Worm (Caenorhabditis elegans) whole organism, young adult: ENCODE measurements around the gene F37H8.6.
A peak's percentile ranks its signal among the peaks of the same experiment; 100 is the strongest.

ENCODE experiments used
- B0035.1 ChIP-seq: sonication (generic microtip); optimal IDR thresholded peaks from 2 replicates; lab custom pipeline; 2016; ENCODE audit warnings: missing genetic modification characterization, mild to moderate bottlenecking, missing compliant biosample characterization, missing genotype, missing genetic modification reagents
- C06A6.2 ChIP-seq: fragments of 200-800 bp; sonication (Bioruptor generic); conservative IDR thresholded peaks from 2 replicates; pipeline ENCODE4 v1.3.6; 2022; ENCODE audit warnings: missing genetic modification characterization, missing compliant biosample characterization
- D2030.7 ChIP-seq: fragments of 200-800 bp; sonication (Bioruptor generic); IDR thresholded peaks from 2 replicates; pipeline ENCODE4 v1.3.6; 2022; ENCODE audit warnings: missing genetic modification reagents, missing genetic modification characterization, missing compliant biosample characterization
- F23B12.7 ChIP-seq: sonication (generic microtip); optimal IDR thresholded peaks from 2 replicates; lab custom pipeline; 2017; ENCODE audit warnings: missing genetic modification characterization, mild to moderate bottlenecking, missing compliant biosample characterization, antibody characterized with exemption, moderate library complexity; ENCODE audit not compliant: insufficient read depth
- F39B2.1 ChIP-seq: fragments of 200-800 bp; sonication (Bioruptor generic); IDR thresholded peaks from 2 replicates; pipeline ENCODE4 v1.3.6; 2022; ENCODE audit warnings: missing genetic modification reagents, missing genetic modification characterization, missing compliant biosample characterization
- F57C9.4 ChIP-seq: sonication (generic microtip); optimal IDR thresholded peaks from 2 replicates; lab custom pipeline; 2017; ENCODE audit warnings: mild to moderate bottlenecking, missing genetic modification characterization, missing compliant biosample characterization
- K12H6.12 ChIP-seq: fragments of 200-800 bp; sonication (Bioruptor generic); optimal IDR thresholded peaks from 2 replicates; lab custom pipeline; 2018; ENCODE audit warnings: mild to moderate bottlenecking, missing genetic modification characterization, missing compliant biosample characterization
- Y53F4B.3 ChIP-seq: fragments of 200-800 bp; sonication (Bioruptor generic); IDR thresholded peaks from 2 replicates; pipeline ENCODE4 v1.3.6; 2022; ENCODE audit warnings: missing genetic modification reagents, missing genetic modification characterization, missing compliant biosample characterization
- Y53G8AR.9 ChIP-seq: fragments of 200-800 bp; sonication (Bioruptor generic); conservative IDR thresholded peaks from 2 replicates; pipeline ENCODE4 v1.3.6; 2022; ENCODE audit warnings: missing genetic modification reagents, missing genetic modification characterization, missing compliant biosample characterization
- Y56A3A.18 ChIP-seq: fragments of 200-800 bp; sonication (Bioruptor generic); IDR thresholded peaks from 2 replicates; pipeline ENCODE4 v1.3.6; 2022; ENCODE audit warnings: missing genetic modification reagents, missing genetic modification characterization, missing compliant biosample characterization
- Y95B8A.8 ChIP-seq: fragments of 200-800 bp; sonication (Bioruptor generic); IDR thresholded peaks from 2 replicates; pipeline ENCODE4 v1.3.6; 2022; ENCODE audit warnings: missing genetic modification reagents, missing genetic modification characterization, missing compliant biosample characterization
- aptf-2 ChIP-seq: fragments of 200-800 bp; sonication (Bioruptor generic); conservative IDR thresholded peaks from 2 replicates; pipeline ENCODE4 v1.3.6; 2022; ENCODE audit warnings: missing genetic modification reagents, missing genetic modification characterization, missing compliant biosample characterization
- ccch-3 ChIP-seq: fragments of 200-800 bp; sonication (Bioruptor generic); optimal IDR thresholded peaks from 2 replicates; lab custom pipeline; 2018; ENCODE audit warnings: mild to moderate bottlenecking, missing genetic modification characterization, missing compliant biosample characterization
- cebp-1 ChIP-seq, 2 experiments: fragments of 200-800 bp in 1 of 2; sonication (Bioruptor generic) in 1 of 2; sonication (generic microtip) in 1 of 2; IDR thresholded peaks in 1 of 2; optimal IDR thresholded peaks in 1 of 2; 2 replicates each; pipeline versions ENCODE4 v1.3.6 to Lab custom; 2017 to 2022; ENCODE audit warnings: missing compliant biosample characterization in 2 of 2, missing genetic modification characterization in 2 of 2, mild to moderate bottlenecking in 1 of 2, missing genetic modification reagents in 1 of 2, moderate library complexity in 1 of 2
- ceh-58 ChIP-seq: fragments of 200-800 bp; sonication (Bioruptor generic); IDR thresholded peaks from 2 replicates; pipeline ENCODE4 v1.3.6; 2022; ENCODE audit warnings: missing genetic modification characterization, missing compliant biosample characterization
- ceh-91 ChIP-seq: fragments of 200-800 bp; sonication (Bioruptor generic); IDR thresholded peaks from 2 replicates; pipeline ENCODE4 v1.3.6; 2022; ENCODE audit warnings: missing genetic modification reagents, missing genetic modification characterization, missing compliant biosample characterization
- dox-1 ChIP-seq: fragments of 200-800 bp; sonication (Bioruptor generic); IDR thresholded peaks from 2 replicates; pipeline ENCODE4 v1.3.6; 2022; ENCODE audit warnings: missing genetic modification reagents, missing genetic modification characterization, missing compliant biosample characterization
- efl-1 ChIP-seq: fragments of 150-350 bp; optimal IDR thresholded peaks from 2 replicates; lab custom pipeline; 2014; ENCODE audit warnings: missing biosample characterization, missing genetic modification reagents, missing genetic modification characterization
- egl-44 ChIP-seq: fragments of 200-800 bp; sonication (Bioruptor generic); IDR thresholded peaks from 2 replicates; pipeline ENCODE4 v1.3.6; 2022; ENCODE audit warnings: missing genetic modification reagents, missing genetic modification characterization, missing compliant biosample characterization
- egrh-3 ChIP-seq: fragments of 200-800 bp; sonication (Bioruptor generic); IDR thresholded peaks from 2 replicates; pipeline ENCODE4 v1.3.6; 2022; ENCODE audit warnings: missing genetic modification reagents, missing genetic modification characterization, missing compliant biosample characterization
- fkh-3 ChIP-seq: sonication (generic microtip); optimal IDR thresholded peaks from 2 replicates; lab custom pipeline; 2016; ENCODE audit warnings: mild to moderate bottlenecking, missing genetic modification characterization, missing compliant biosample characterization
- let-607 ChIP-seq, 2 experiments: fragments of 200-800 bp in 1 of 2; sonication (Bioruptor generic) in 1 of 2; sonication (generic microtip) in 1 of 2; optimal IDR thresholded peaks; 2 replicates each; lab custom pipeline; 2016 to 2018; ENCODE audit warnings: mild to moderate bottlenecking in 2 of 2, missing compliant biosample characterization in 2 of 2, missing genetic modification characterization in 2 of 2, moderate library complexity in 2 of 2, missing genotype in 1 of 2
- lir-1 ChIP-seq: fragments of 200-800 bp; sonication (Bioruptor generic); conservative IDR thresholded peaks from 2 replicates; pipeline ENCODE4 v1.3.6; 2022; ENCODE audit warnings: missing genetic modification reagents, missing genetic modification characterization, missing compliant biosample characterization
- nhr-80 ChIP-seq: sonication (generic microtip); optimal IDR thresholded peaks from 2 replicates; lab custom pipeline; 2016; ENCODE audit warnings: missing genetic modification characterization, missing compliant biosample characterization
- pbrm-1 ChIP-seq: fragments of 200-800 bp; sonication (Bioruptor generic); IDR thresholded peaks from 2 replicates; pipeline ENCODE4 v1.3.6; 2022; ENCODE audit warnings: missing genetic modification reagents, missing genetic modification characterization, missing compliant biosample characterization
- rec-8 ChIP-seq, 2 experiments: sonication (generic microtip); optimal IDR thresholded peaks; 2 replicates each; lab custom pipeline; 2016; ENCODE audit warnings: mild to moderate bottlenecking in 2 of 2, missing genetic modification characterization in 2 of 2, missing genetic modification reagents in 2 of 2, missing genotype in 2 of 2, missing biosample characterization in 1 of 2, missing compliant biosample characterization in 1 of 2, moderate library complexity in 1 of 2
- repo-1 ChIP-seq: sonication (generic microtip); optimal IDR thresholded peaks from 2 replicates; lab custom pipeline; 2017; ENCODE audit warnings: mild to moderate bottlenecking, missing genetic modification characterization, missing compliant biosample characterization
- rpc-1 ChIP-seq, 2 experiments: fragments of 150-350 bp in 1 of 2; sonication (generic microtip) in 1 of 2; optimal IDR thresholded peaks; 2 replicates each; lab custom pipeline; 2014 to 2018; ENCODE audit warnings: missing biosample characterization in 1 of 2, missing genetic modification characterization in 1 of 2, missing genetic modification reagents in 1 of 2, missing genotype in 1 of 2
- sdz-38 ChIP-seq: sonication (generic microtip); optimal IDR thresholded peaks from 2 replicates; lab custom pipeline; 2016; ENCODE audit warnings: missing genotype, missing genetic modification characterization, missing compliant biosample characterization
- tbp1 ChIP-seq: fragments of 200-800 bp; sonication (Bioruptor generic); optimal IDR thresholded peaks from 2 replicates; lab custom pipeline; 2018; ENCODE audit warnings: mild to moderate bottlenecking, missing genetic modification characterization, missing compliant biosample characterization
- tlf-1 ChIP-seq: fragments of 200-800 bp; sonication (Bioruptor generic); optimal IDR thresholded peaks from 2 replicates; lab custom pipeline; 2018; ENCODE audit warnings: mild to moderate bottlenecking, missing genetic modification characterization, missing compliant biosample characterization
- unc-62 ChIP-seq: fragments of 150-350 bp; optimal IDR thresholded peaks from 2 replicates; lab custom pipeline; 2014; ENCODE audit warnings: missing biosample characterization, missing genetic modification reagents, missing genetic modification characterization
- zfh-2 ChIP-seq: fragments of 200-800 bp; sonication (Bioruptor generic); conservative IDR thresholded peaks from 2 replicates; pipeline ENCODE4 v1.3.6; 2022; ENCODE audit warnings: missing genetic modification reagents, missing genetic modification characterization, missing compliant biosample characterization
- ztf-22 ChIP-seq: fragments of 200-800 bp; sonication (Bioruptor generic); optimal IDR thresholded peaks from 2 replicates; lab custom pipeline; 2018; ENCODE audit warnings: mild to moderate bottlenecking, missing genetic modification characterization, moderate library complexity, missing compliant biosample characterization
- ztf-28 ChIP-seq: fragments of 200-800 bp; sonication (Bioruptor generic); IDR thresholded peaks from 2 replicates; pipeline ENCODE4 v1.3.6; 2022; ENCODE audit warnings: missing genetic modification reagents, missing genetic modification characterization, missing compliant biosample characterization
- ztf-6 ChIP-seq: fragments of 200-800 bp; sonication (Bioruptor generic); IDR thresholded peaks from 2 replicates; pipeline ENCODE4 v1.3.6; 2022; ENCODE audit warnings: missing genetic modification reagents, missing genetic modification characterization, missing compliant biosample characterization

The F37H8.6 gene

ce11 chrII:11153800-11154199 is 23.5 kb downstream of the F37H8.6 start:
- TF ChIP-seq sdz-38 (tag; lab: Kevin White, UChicago) (no peak), nhr-80 (tag; lab: Kevin White, UChicago) (peak; percentile 74), F57C9.4 (tag; lab: Kevin White, UChicago) (no peak), unc-62 (GFP tag; lab: Kevin White, UChicago) (peak; percentile 9), egl-44 (GFP tag; lab: Robert Waterston, UW) (no peak), rec-8 (tag; optimal IDR thresholded peaks at IDR 0.05; lab: Kevin White, UChicago) (no peak), ccch-3 (no peak), D2030.7 (GFP tag; lab: Robert Waterston, UW) (no peak), B0035.1 (no peak), repo-1 (tag; lab: Kevin White, UChicago) (no peak), zfh-2 (no peak), ceh-91 (GFP tag; lab: Robert Waterston, UW) (no peak), rpc-1 (optimal IDR thresholded peaks at IDR 0.05; lab: Kevin White, UChicago) (no peak), rpc-1 (tag; optimal IDR thresholded peaks at IDR 0.05; lab: Kevin White, UChicago) (no peak), efl-1 (GFP tag; lab: Kevin White, UChicago) (no peak), ceh-58 (GFP tag; lab: Robert Waterston, UW) (no peak), let-607 (tag; optimal IDR thresholded peaks at IDR 0.05; lab: Kevin White, UChicago) (peak in 1 of 2 experiments; percentile 10), aptf-2 (GFP tag; lab: Robert Waterston, UW) (no peak), Y95B8A.8 (GFP tag; lab: Robert Waterston, UW) (no peak), tbp1 (peak; percentile 19), ztf-6 (no peak), pbrm-1 (GFP tag; lab: Robert Waterston, UW) (no peak), ztf-22 (GFP tag; lab: Kevin White, UChicago) (no peak), fkh-3 (tag; lab: Kevin White, UChicago) (no peak), Y53F4B.3 (GFP tag; lab: Robert Waterston, UW) (no peak), C06A6.2 (GFP tag; lab: Robert Waterston, UW) (no peak), F23B12.7 (tag; lab: Kevin White, UChicago) (peak; percentile 46), cebp-1 (GFP tag; IDR thresholded peaks at IDR 0.05; lab: Robert Waterston, UW) (peak; percentile 33; the same call in 1 of the 2 replicates), cebp-1 (tag; optimal IDR thresholded peaks at IDR 0.05; lab: Kevin White, UChicago) (peak; percentile 56), K12H6.12 (tag; lab: Kevin White, UChicago) (no peak)

- no peak for TF ChIP-seq rec-8 (tag; optimal IDR thresholded peaks at IDR 0.05; lab: Kevin White, UChicago)
- TF ChIP-seq nhr-80 (tag; lab: Kevin White, UChicago): peak; percentile 60
- no peak for TF ChIP-seq lir-1 (GFP tag; lab: Robert Waterston, UW)
- no peak for TF ChIP-seq F39B2.1 (GFP tag; lab: Robert Waterston, UW)
- TF ChIP-seq Y53G8AR.9: peak; percentile 31; the same call in 1 of the 2 replicates
- no peak for TF ChIP-seq Y56A3A.18 (GFP tag; lab: Robert Waterston, UW)
- no peak for TF ChIP-seq let-607 (tag; optimal IDR thresholded peaks at IDR 0.05; lab: Kevin White, UChicago)
- no peak for TF ChIP-seq ztf-28 (GFP tag; lab: Robert Waterston, UW)
- no peak for TF ChIP-seq tlf-1 (GFP tag; lab: Kevin White, UChicago)
- TF ChIP-seq egrh-3: no peak
- TF ChIP-seq cebp-1 (GFP tag; IDR thresholded peaks at IDR 0.05; lab: Robert Waterston, UW): no peak
- no peak for TF ChIP-seq cebp-1 (tag; optimal IDR thresholded peaks at IDR 0.05; lab: Kevin White, UChicago)
- TF ChIP-seq dox-1 (GFP tag; lab: Robert Waterston, UW): 0 out of 2 replicates have a peak, but pooled peaks have one; percentile 11
Observed at ce11 chrII:11153080-11153479, 24.2 kb downstream of the F37H8.6 start.
